Fruit fly (Drosophila melanogaster): ENCODE results near the gene PIG-K.

Gene PIG-K

dm6 chrX:1963591-1964216 lies 45.5 kb downstream of the PIG-K start (continued):
- peak; percentile 93 for TF ChIP-seq CG7786 (GFP tag; optimal IDR thresholded peaks at IDR 0.05)
- TF ChIP-seq Mes4 (GFP tag; optimal IDR thresholded peaks at IDR 0.05) = peak; percentile 90
- TF ChIP-seq nerfin-2 (GFP tag; IDR thresholded peaks at IDR 0.05; ENCODE audit: partially characterized antibody) = no peak
- TF ChIP-seq CG7271 (tag; optimal IDR thresholded peaks at IDR 0.05) = peak; percentile 48
- TF ChIP-seq CG1602 (GFP tag; optimal IDR thresholded peaks at IDR 0.05) = peak; percentile 92
- TF ChIP-seq az2 (GFP tag; optimal IDR thresholded peaks at IDR 0.05) = peak; percentile 96
- TF ChIP-seq gsb (GFP tag; IDR thresholded peaks at IDR 0.05) = peak; percentile 91
- peak; percentile 73 for TF ChIP-seq CG15073 (GFP tag; optimal IDR thresholded peaks at IDR 0.05)
- peak; percentile 96 for TF ChIP-seq zfh1 (GFP tag; IDR thresholded peaks at IDR 0.05)
- TF ChIP-seq wek (GFP tag; optimal IDR thresholded peaks at IDR 0.05) = peak; percentile 87
- TF ChIP-seq Ets97D (GFP tag; optimal IDR thresholded peaks at IDR 0.05) = peak; percentile 76
- no peak for TF ChIP-seq h (optimal IDR thresholded peaks at IDR 0.05)
- TF ChIP-seq Hr78 (GFP tag; optimal IDR thresholded peaks at IDR 0.05) = peak in 1 of 2 experiments; percentile 77
- peak; percentile 96 for TF ChIP-seq mirr (GFP tag; optimal IDR thresholded peaks at IDR 0.05)
- TF ChIP-seq pnt (GFP tag; optimal IDR thresholded peaks at IDR 0.05) = peak; percentile 93
- TF ChIP-seq org-1 (GFP tag; optimal IDR thresholded peaks at IDR 0.05) = peak; percentile 91
- TF ChIP-seq CG12071 (GFP tag; optimal IDR thresholded peaks at IDR 0.05) = peak; percentile 96
- peak; percentile 88 for TF ChIP-seq CkIIα-i1 (GFP tag; IDR thresholded peaks at IDR 0.05)
- peak; percentile 87 for TF ChIP-seq CG18476 (GFP tag; optimal IDR thresholded peaks at IDR 0.05)
- TF ChIP-seq B-H2 (GFP tag; optimal IDR thresholded peaks at IDR 0.05) = peak; percentile 92
- peak; percentile 50 for TF ChIP-seq CTCF (GFP tag; optimal IDR thresholded peaks at IDR 0.05)
- peak; percentile 95 for TF ChIP-seq H15 (GFP tag; IDR thresholded peaks at IDR 0.05)
- peak; percentile 84 for TF ChIP-seq CG31365 (tag; optimal IDR thresholded peaks at IDR 0.05)
- peak in 1 of 2 experiments; percentile 60 for TF ChIP-seq Trl (optimal IDR thresholded peaks at IDR 0.05)
- TF ChIP-seq Trl (GFP tag; optimal IDR thresholded peaks at IDR 0.05) = peak; percentile 84
- TF ChIP-seq ham (GFP tag; IDR thresholded peaks at IDR 0.05) = peak; percentile 72
- TF ChIP-seq pb (GFP tag; optimal IDR thresholded peaks at IDR 0.05) = peak; percentile 87
- TF ChIP-seq fd102C (GFP tag; optimal IDR thresholded peaks at IDR 0.05) = no peak
- peak; percentile 96 for TF ChIP-seq esg (GFP tag; conservative IDR thresholded peaks at IDR 0.05)
- peak; percentile 93 for TF ChIP-seq CG4424 (GFP tag; optimal IDR thresholded peaks at IDR 0.05)
- peak; percentile 87 for TF ChIP-seq Bteb2 (GFP tag; optimal IDR thresholded peaks at IDR 0.05)
- peak; percentile 92 for TF ChIP-seq CG30431 (GFP tag; optimal IDR thresholded peaks at IDR 0.05)
- TF ChIP-seq CG11398 (GFP tag; optimal IDR thresholded peaks at IDR 0.05) = peak; percentile 79
- peak; percentile 82 for TF ChIP-seq klu (GFP tag; IDR thresholded peaks at IDR 0.05)
- TF ChIP-seq exex (tag; optimal IDR thresholded peaks at IDR 0.05) = peak; percentile 82
- peak; percentile 96 for TF ChIP-seq Deaf1 (tag; optimal IDR thresholded peaks at IDR 0.05)
- peak; percentile 91 for TF ChIP-seq BtbVII (GFP tag; optimal IDR thresholded peaks at IDR 0.05)
- TF ChIP-seq CG14965 (GFP tag; optimal IDR thresholded peaks at IDR 0.05; ENCODE audit: borderline replicate concordance) = peak; percentile 70
- TF ChIP-seq CG4360 (GFP tag; IDR thresholded peaks at IDR 0.05) = peak; percentile 63
- TF ChIP-seq CG11085 (GFP tag; IDR thresholded peaks at IDR 0.05) = peak; percentile 85
- TF ChIP-seq jing (GFP tag; optimal IDR thresholded peaks at IDR 0.05) = peak; percentile 92
- TF ChIP-seq CG6175 (GFP tag; IDR thresholded peaks at IDR 0.05) = peak; percentile 89
- TF ChIP-seq CG8281 (tag; optimal IDR thresholded peaks at IDR 0.05) = peak; percentile 82
- TF ChIP-seq CG2129 (GFP tag; IDR thresholded peaks at IDR 0.05; ENCODE audit: partially characterized antibody) = no peak
- TF ChIP-seq CG17829 (tag; optimal IDR thresholded peaks at IDR 0.05) = peak; percentile 88
- peak; percentile 83 for TF ChIP-seq sd (tag; optimal IDR thresholded peaks at IDR 0.05)
- peak; percentile 8 for TF ChIP-seq pzg (GFP tag; optimal IDR thresholded peaks at IDR 0.05)
- TF ChIP-seq CG43689 (GFP tag; IDR thresholded peaks at IDR 0.05) = peak; percentile 90
- TF ChIP-seq CG12942 (GFP tag; optimal IDR thresholded peaks at IDR 0.05) = peak; percentile 92
- peak; percentile 88 for TF ChIP-seq pho (GFP tag; optimal IDR thresholded peaks at IDR 0.05)
- peak; percentile 95 for TF ChIP-seq Hsf (GFP tag; optimal IDR thresholded peaks at IDR 0.05)
- TF ChIP-seq Taf1 (GFP tag; IDR thresholded peaks at IDR 0.05) = peak; percentile 79
